Fruit fly (Drosophila melanogaster): ENCODE results near the gene Klc.

Klc gene

DNA sequence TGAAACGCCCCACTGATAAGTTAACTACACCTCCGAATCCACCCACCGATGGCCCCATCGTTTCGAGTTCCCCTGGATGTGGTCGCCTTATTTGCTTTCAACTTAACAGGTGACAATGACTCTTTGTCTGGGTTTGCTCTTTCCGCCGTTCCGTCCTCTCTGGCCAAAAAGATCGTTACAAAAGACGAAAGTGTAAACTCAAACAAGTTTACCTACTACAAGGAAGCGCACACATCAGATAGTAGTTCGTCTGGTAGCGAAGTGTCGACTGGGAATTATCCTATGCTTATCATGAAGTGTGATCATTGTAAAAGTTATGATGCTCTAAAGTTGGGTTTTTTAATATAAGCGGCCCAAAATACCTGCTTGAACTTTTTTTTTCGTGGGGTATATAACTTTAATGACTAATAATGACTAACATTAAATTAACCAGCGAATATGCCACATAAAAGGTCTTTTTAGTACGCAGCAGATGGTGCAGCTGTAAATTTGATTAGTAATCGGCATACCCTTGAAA, 49.0 kb upstream of the Klc start (continued):
- TF ChIP-seq lov (optimal IDR thresholded peaks at IDR 0.05) (no peak), lov (GFP tag; IDR thresholded peaks at IDR 0.05) (no peak), Ptx1 (GFP tag; IDR thresholded peaks at IDR 0.05) (0 out of 2 replicates have a peak, but pooled peaks have one; percentile 17), btn (GFP tag; optimal IDR thresholded peaks at IDR 0.05) (no peak), sim (GFP tag; IDR thresholded peaks at IDR 0.05) (no peak), abd-A (tag; optimal IDR thresholded peaks at IDR 0.05) (no peak), Optix (GFP tag; IDR thresholded peaks at IDR 0.05) (no peak), PHDP (tag; optimal IDR thresholded peaks at IDR 0.05) (peak; percentile 39), Dref (GFP tag; IDR thresholded peaks at IDR 0.05) (no peak), oc (tag; optimal IDR thresholded peaks at IDR 0.05) (no peak), Dp (GFP tag; optimal IDR thresholded peaks at IDR 0.05) (no peak), sc (optimal IDR thresholded peaks at IDR 0.05) (no peak), sc (GFP tag; optimal IDR thresholded peaks at IDR 0.05) (no peak), D (optimal IDR thresholded peaks at IDR 0.05) (no peak), D (GFP tag; optimal IDR thresholded peaks at IDR 0.05) (no peak), grn (GFP tag; optimal IDR thresholded peaks at IDR 0.05) (peak; percentile 35), Fer1 (GFP tag; optimal IDR thresholded peaks at IDR 0.05) (no peak), en (GFP tag; optimal IDR thresholded peaks at IDR 0.05) (no peak), Dfd (GFP tag; optimal IDR thresholded peaks at IDR 0.05) (no peak), CG9727 (GFP tag; optimal IDR thresholded peaks at IDR 0.05) (peak; percentile 23), CG17361 (GFP tag; IDR thresholded peaks at IDR 0.05) (peak; percentile 37; the same call in 1 of the 3 replicates), CG2889 (GFP tag; IDR thresholded peaks at IDR 0.05) (no peak), jing (GFP tag; optimal IDR thresholded peaks at IDR 0.05) (no peak), CG30403 (GFP tag; optimal IDR thresholded peaks at IDR 0.05) (peak; percentile 7), Xbp1 (GFP tag; optimal IDR thresholded peaks at IDR 0.05) (no peak), Oaz (GFP tag; IDR thresholded peaks at IDR 0.05) (no peak), E2f1 (GFP tag; IDR thresholded peaks at IDR 0.05) (no peak), trh (GFP tag; optimal IDR thresholded peaks at IDR 0.05) (no peak), ci (GFP tag; IDR thresholded peaks at IDR 0.05) (0 out of 3 replicates have a peak, but pooled peaks have one; percentile 35), CG9932 (GFP tag; IDR thresholded peaks at IDR 0.05) (no peak), D19B (GFP tag; optimal IDR thresholded peaks at IDR 0.05) (peak; percentile 87), zfh2 (GFP tag; optimal IDR thresholded peaks at IDR 0.05) (no peak), maf-S (GFP tag; optimal IDR thresholded peaks at IDR 0.05) (no peak)

DNA sequence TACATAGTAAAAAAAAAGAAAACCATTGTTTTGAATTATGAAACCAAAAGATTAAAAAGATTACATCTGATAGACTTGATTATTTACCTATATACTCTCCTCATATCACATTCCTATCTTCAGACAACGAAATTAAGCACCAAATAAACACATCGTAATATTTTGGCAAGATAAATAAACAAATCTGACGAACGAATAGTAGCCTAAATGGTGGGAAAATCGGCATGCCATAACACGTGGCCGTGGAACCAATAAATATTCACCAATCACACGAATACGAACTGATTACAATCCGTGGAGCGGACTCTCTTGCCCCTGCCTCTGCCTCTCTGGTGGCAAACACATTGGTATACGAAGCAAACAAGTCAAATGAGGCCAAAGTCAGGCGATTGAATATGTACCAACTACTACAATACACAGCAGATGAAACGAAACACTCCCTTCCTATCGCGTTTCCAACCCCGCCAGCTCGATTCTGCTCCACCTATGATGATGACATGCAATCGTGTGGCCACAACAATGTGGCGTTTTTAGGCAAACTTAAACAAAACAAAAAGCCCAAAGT, 46.3 kb upstream of the Klc start:
- TF ChIP-seq slbo (GFP tag; IDR thresholded peaks at IDR 0.05) (peak; percentile 25; the same call in 1 of the 2 replicates), cwo (GFP tag; optimal IDR thresholded peaks at IDR 0.05) (peak; percentile 25), CG7987 (GFP tag; optimal IDR thresholded peaks at IDR 0.05) (peak; percentile 48), mirr (GFP tag; optimal IDR thresholded peaks at IDR 0.05) (peak; percentile 46), CG3407 (GFP tag; optimal IDR thresholded peaks at IDR 0.05) (no peak), ci (GFP tag; IDR thresholded peaks at IDR 0.05) (peak; percentile 58; the same call in 1 of the 3 replicates), wek (GFP tag; optimal IDR thresholded peaks at IDR 0.05) (peak; percentile 28), sd (tag; optimal IDR thresholded peaks at IDR 0.05) (peak; percentile 52), Hr78 (GFP tag; optimal IDR thresholded peaks at IDR 0.05) (no peak), abd-A (tag; optimal IDR thresholded peaks at IDR 0.05) (peak; percentile 35), Rfx (GFP tag; IDR thresholded peaks at IDR 0.05) (peak; percentile 32; the same call in 1 of the 2 replicates), CG14441 (GFP tag; IDR thresholded peaks at IDR 0.05) (0 out of 2 replicates have a peak, but pooled peaks have one; percentile 8), wdn (GFP tag; IDR thresholded peaks at IDR 0.05) (no peak), CG12769 (tag; optimal IDR thresholded peaks at IDR 0.05) (peak; percentile 45), onecut (GFP tag; IDR thresholded peaks at IDR 0.05) (0 out of 2 replicates have a peak, but pooled peaks have one; percentile 9), Meics (GFP tag; optimal IDR thresholded peaks at IDR 0.05) (peak; percentile 14), lmd (GFP tag; IDR thresholded peaks at IDR 0.05) (no peak), CG2199 (GFP tag; IDR thresholded peaks at IDR 0.05) (peak; percentile 74; the same call in 1 of the 3 replicates), CG12299 (tag; optimal IDR thresholded peaks at IDR 0.05) (peak; percentile 4), HHEX (GFP tag; optimal IDR thresholded peaks at IDR 0.05) (no peak), Pdp1 (GFP tag; optimal IDR thresholded peaks at IDR 0.05) (peak in 1 of 2 experiments; percentile 57)
